Fruit fly (Drosophila melanogaster): ENCODE data around the gene CG5984.
A peak's percentile ranks its signal among the peaks of the same experiment; 100 is the strongest.

Gene CG5984

DNA sequence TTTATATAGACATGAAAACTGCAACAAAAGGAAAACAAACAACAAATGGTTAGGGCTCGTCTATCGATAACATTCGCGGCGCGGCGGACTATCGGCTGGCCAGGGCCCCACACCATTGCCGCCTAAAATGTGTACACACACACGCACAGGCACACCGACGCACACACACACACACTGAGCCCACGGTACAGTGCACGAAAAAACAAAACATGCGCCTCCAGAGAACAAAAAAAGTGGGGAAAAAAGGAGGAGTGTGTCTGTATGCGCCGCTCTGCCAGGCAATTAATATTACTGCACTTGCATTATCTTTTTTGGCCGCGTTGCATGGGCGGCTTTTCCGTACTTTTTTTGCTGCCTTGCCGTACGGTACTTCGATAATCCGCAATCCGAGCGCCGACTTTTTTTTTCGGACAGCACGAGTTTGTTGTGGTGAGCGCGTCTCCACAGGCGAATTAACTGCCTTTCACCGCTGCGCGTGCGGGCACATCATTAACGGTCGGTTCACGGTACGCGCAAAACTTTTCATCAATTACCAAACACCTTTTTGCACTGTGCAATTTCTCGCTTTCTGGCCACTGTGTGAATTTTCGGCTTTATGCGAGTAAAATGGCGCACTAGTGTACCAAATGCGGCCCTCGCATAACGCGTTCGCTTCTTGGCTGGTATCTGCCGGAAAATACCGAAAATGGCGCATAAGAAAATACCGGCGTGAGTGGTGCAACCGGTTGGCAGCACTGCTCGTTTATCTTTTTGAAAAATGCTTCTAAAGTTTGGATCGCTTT is 15.8 kb upstream of the CG5984 start, which contains the start of gene woc (continued):
- no peak for TF ChIP-seq lola (GFP tag; optimal IDR thresholded peaks at IDR 0.05)
- TF ChIP-seq woc (GFP tag; optimal IDR thresholded peaks at IDR 0.05): no peak
- TF ChIP-seq pan (optimal IDR thresholded peaks at IDR 0.05): no peak
- no peak for TF ChIP-seq brk (GFP tag; optimal IDR thresholded peaks at IDR 0.05)
- TF ChIP-seq CrebA (GFP tag; optimal IDR thresholded peaks at IDR 0.05; ENCODE audit: borderline replicate concordance): no peak
- peak; percentile 64 for TF ChIP-seq N (GFP tag; optimal IDR thresholded peaks at IDR 0.05)
- no peak for TF ChIP-seq Mio (GFP tag; optimal IDR thresholded peaks at IDR 0.05)
- peak; percentile 97 for TF ChIP-seq jim (GFP tag; optimal IDR thresholded peaks at IDR 0.05)
- peak; percentile 74 for TF ChIP-seq psq (GFP tag; optimal IDR thresholded peaks at IDR 0.05)

DNA sequence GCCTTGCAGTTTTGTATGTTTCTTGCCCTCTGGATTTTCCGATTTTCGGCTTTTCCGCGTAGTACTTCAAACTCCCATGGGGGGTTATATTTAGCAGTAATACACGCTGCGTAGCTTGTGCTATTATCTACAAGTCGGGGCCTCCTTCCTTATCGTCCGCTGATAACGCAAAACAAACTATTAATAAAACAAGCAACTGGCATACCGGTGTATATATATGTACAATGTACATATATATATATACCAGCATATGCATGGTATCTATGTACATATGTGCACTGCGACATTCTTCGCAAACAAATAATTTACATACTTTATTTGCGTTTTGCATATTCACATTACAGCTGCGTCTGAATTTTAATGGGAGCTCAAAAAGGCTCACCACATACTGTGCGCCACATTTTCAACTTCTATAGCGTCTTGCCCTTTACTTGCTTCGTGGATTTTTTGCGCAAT is 6.2 kb upstream of the CG5984 start:
- TF ChIP-seq dmrt93B (GFP tag; optimal IDR thresholded peaks at IDR 0.05): no peak
- no peak for TF ChIP-seq psq (GFP tag; optimal IDR thresholded peaks at IDR 0.05)
- TF ChIP-seq jim (GFP tag; optimal IDR thresholded peaks at IDR 0.05): no peak
- no peak for TF ChIP-seq pan (optimal IDR thresholded peaks at IDR 0.05)
- TF ChIP-seq CrebA (GFP tag; optimal IDR thresholded peaks at IDR 0.05; ENCODE audit: borderline replicate concordance): no peak
- no peak for TF ChIP-seq Dfd (GFP tag; optimal IDR thresholded peaks at IDR 0.05)
- no peak for TF ChIP-seq Sp1 (GFP tag; optimal IDR thresholded peaks at IDR 0.05)

DNA sequence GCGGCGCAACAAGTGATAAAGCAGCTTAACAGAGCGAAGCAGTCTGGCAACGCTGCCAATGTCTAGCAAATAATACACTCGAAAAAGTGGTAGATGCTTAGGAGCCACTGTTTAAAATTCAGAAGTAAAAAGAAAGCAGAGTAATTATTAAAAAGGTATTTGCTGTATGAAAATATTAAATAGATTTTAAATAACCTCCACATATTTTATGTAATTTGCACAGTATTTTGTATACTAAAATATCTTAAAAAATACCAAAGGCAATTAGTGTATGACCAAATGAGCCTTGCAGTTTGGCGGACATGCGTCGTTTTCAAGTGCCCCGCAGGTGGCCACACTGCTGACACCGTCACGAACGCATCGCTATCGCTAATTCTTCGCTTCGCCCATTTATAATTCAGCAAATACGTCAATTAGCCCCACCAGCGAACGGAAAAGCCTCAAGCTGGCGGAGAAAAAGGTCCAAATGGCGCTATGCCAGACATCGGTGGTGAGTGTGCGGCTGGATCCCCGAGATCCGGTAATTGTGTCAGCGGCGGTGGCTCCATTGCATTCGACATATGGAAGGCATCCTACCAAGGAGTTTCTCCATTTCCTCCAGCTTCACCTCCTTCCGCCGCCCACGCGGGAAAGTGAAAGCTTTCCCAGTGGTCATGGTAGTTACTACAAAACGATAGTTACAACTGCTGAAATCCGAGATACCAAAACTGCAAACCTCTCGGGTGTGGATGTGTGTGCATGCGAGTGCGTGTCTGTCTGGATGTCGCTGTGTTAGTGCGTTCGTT is 5.5 kb upstream of the CG5984 start, which contains the start of gene pll:
TSS of gene pll (minus strand) at position 47 of the 785 bp plus-strand sequence.
- TF ChIP-seq tai (GFP tag; optimal IDR thresholded peaks at IDR 0.05) (no peak), Rel (GFP tag; optimal IDR thresholded peaks at IDR 0.05) (no peak), Rel (tag; optimal IDR thresholded peaks at IDR 0.05) (peak; percentile 61), HLH106 (tag; optimal IDR thresholded peaks at IDR 0.05) (peak; percentile 84), CG32264 (GFP tag; optimal IDR thresholded peaks at IDR 0.05) (peak; percentile 50), Hnf4 (GFP tag; optimal IDR thresholded peaks at IDR 0.05) (no peak), psq (GFP tag; optimal IDR thresholded peaks at IDR 0.05) (peak; percentile 73), rgr (GFP tag; optimal IDR thresholded peaks at IDR 0.05) (peak; percentile 84), GATAd (GFP tag; optimal IDR thresholded peaks at IDR 0.05) (peak; percentile 60), h (GFP tag; optimal IDR thresholded peaks at IDR 0.05) (peak; percentile 84), ey (GFP tag; optimal IDR thresholded peaks at IDR 0.05) (peak; percentile 82), N (GFP tag; optimal IDR thresholded peaks at IDR 0.05) (no peak), Jra (GFP tag; optimal IDR thresholded peaks at IDR 0.05) (no peak), sv (GFP tag; optimal IDR thresholded peaks at IDR 0.05) (peak; percentile 85), Mio (GFP tag; optimal IDR thresholded peaks at IDR 0.05) (peak; percentile 49), dsf (GFP tag; optimal IDR thresholded peaks at IDR 0.05; ENCODE audit: borderline replicate concordance) (no peak), Hr83 (GFP tag; optimal IDR thresholded peaks at IDR 0.05; ENCODE audit: poor library complexity, severe bottlenecking) (peak; percentile 91), OdsH (GFP tag; optimal IDR thresholded peaks at IDR 0.05) (peak; percentile 74), jim (GFP tag; optimal IDR thresholded peaks at IDR 0.05) (no peak), CG9705 (GFP tag; optimal IDR thresholded peaks at IDR 0.05) (peak; percentile 74), CrebA (GFP tag; optimal IDR thresholded peaks at IDR 0.05; ENCODE audit: borderline replicate concordance) (no peak), Sp1 (GFP tag; optimal IDR thresholded peaks at IDR 0.05) (peak; percentile 72), foxo (GFP tag; optimal IDR thresholded peaks at IDR 0.05) (peak in 1 of 2 experiments; percentile 88), lola (GFP tag; optimal IDR thresholded peaks at IDR 0.05) (no peak)

DNA sequence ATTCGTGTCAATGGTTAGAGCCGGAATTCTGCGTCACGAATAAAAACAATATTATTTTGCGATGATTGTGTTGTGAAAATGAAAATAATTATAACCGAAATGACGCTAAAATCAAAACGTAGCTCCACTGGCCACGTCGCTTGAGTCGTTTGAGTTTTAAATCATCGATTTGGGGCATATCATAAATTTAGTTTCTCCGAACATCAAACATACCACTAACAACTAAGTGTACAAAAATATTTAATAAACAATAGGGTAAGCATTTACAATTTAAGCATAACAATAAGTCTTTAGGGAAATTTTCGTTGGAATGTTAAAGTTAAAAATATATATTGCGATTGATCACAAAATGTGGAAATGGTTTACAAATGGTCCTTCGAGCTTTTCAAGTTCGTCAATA is 3.1 kb upstream of the CG5984 start, which contains the start of the genes TTLL6B and TfIIA-L:
TSS of gene TTLL6B (minus strand) at position 101 of the 400 bp plus-strand sequence.
TSS of gene TfIIA-L (plus strand) at position 206 of the 400 bp plus-strand sequence.
- TF ChIP-seq CG9705 (GFP tag; optimal IDR thresholded peaks at IDR 0.05): no peak
- no peak for TF ChIP-seq Hnf4 (GFP tag; optimal IDR thresholded peaks at IDR 0.05)
- TF ChIP-seq GATAd (GFP tag; optimal IDR thresholded peaks at IDR 0.05): no peak
- no peak for TF ChIP-seq ey (GFP tag; optimal IDR thresholded peaks at IDR 0.05)
- TF ChIP-seq dl (GFP tag; optimal IDR thresholded peaks at IDR 0.05; ENCODE audit: insufficient read depth in 1 of 2, partially characterized antibody in 2 of 2): no peak
- TF ChIP-seq sv (GFP tag; optimal IDR thresholded peaks at IDR 0.05): no peak
- no peak for TF ChIP-seq h (GFP tag; optimal IDR thresholded peaks at IDR 0.05)
- TF ChIP-seq fru (GFP tag; optimal IDR thresholded peaks at IDR 0.05): no peak
- TF ChIP-seq HLH106 (tag; optimal IDR thresholded peaks at IDR 0.05): no peak
- no peak for TF ChIP-seq Dfd (GFP tag; optimal IDR thresholded peaks at IDR 0.05)
- no peak for TF ChIP-seq Hr78 (GFP tag; optimal IDR thresholded peaks at IDR 0.05)
- no peak for TF ChIP-seq dmrt93B (GFP tag; optimal IDR thresholded peaks at IDR 0.05)
- no peak for TF ChIP-seq jim (GFP tag; optimal IDR thresholded peaks at IDR 0.05)
- no peak for TF ChIP-seq Dif (GFP tag; optimal IDR thresholded peaks at IDR 0.05; ENCODE audit: partially characterized antibody)
- no peak for TF ChIP-seq Myc (optimal IDR thresholded peaks at IDR 0.05)
- no peak for TF ChIP-seq pan (optimal IDR thresholded peaks at IDR 0.05)

Data from whole organism, wandering third instar larva.